Fruit fly (Drosophila melanogaster): ENCODE data around the gene CG17036.

dm6 chr2L:12666002-12666576, 34.5 kb downstream of the CG17036 start:
- TF ChIP-seq usp (GFP tag; optimal IDR thresholded peaks at IDR 0.05), result no peak
- no peak for TF ChIP-seq Rel (GFP tag; optimal IDR thresholded peaks at IDR 0.05)
- TF ChIP-seq Rel (tag; optimal IDR thresholded peaks at IDR 0.05), result no peak
- TF ChIP-seq Myc (optimal IDR thresholded peaks at IDR 0.05), result no peak
- TF ChIP-seq Jra (GFP tag; optimal IDR thresholded peaks at IDR 0.05), result no peak
- TF ChIP-seq psq (GFP tag; optimal IDR thresholded peaks at IDR 0.05), result no peak
- no peak for TF ChIP-seq OdsH (GFP tag; optimal IDR thresholded peaks at IDR 0.05)
